Worm (Caenorhabditis elegans) whole organism, L4 larva: ENCODE data around the gene F16B12.4.

Source experiments
- F26F4.8 ChIP-seq: fragments of 200-800 bp; sonication (Bioruptor generic); conservative IDR thresholded peaks from 2 replicates; pipeline ENCODE4 v1.3.6; 2022; ENCODE audit warnings: missing genetic modification characterization, missing compliant biosample characterization
- F49E8.2 ChIP-seq: sonication (generic microtip); optimal IDR thresholded peaks from 2 replicates; lab custom pipeline; 2016; ENCODE audit warnings: missing compliant biosample characterization, mild to moderate bottlenecking, missing genetic modification characterization, borderline replicate concordance
- R02D3.7 ChIP-seq: fragments of 150-350 bp; sonication (generic microtip); optimal IDR thresholded peaks from 3 replicates; lab custom pipeline; 2014; ENCODE audit warnings: missing biosample characterization, missing genetic modification characterization
- Y105C5A.15 ChIP-seq: fragments of 200-800 bp; sonication (Bioruptor generic); IDR thresholded peaks from 2 replicates; pipeline ENCODE4 v1.3.6; 2022; ENCODE audit warnings: missing genetic modification characterization, missing compliant biosample characterization
- ama-1 ChIP-seq: fragments of 150-350 bp; optimal IDR thresholded peaks from 2 replicates; lab custom pipeline; 2014; ENCODE audit warnings: inconsistent platforms, mixed read lengths
- ceh-20 ChIP-seq: fragments of 200-800 bp; sonication (Bioruptor generic); IDR thresholded peaks from 2 replicates; pipeline ENCODE4 v1.3.6; 2022; ENCODE audit warnings: missing genetic modification reagents, missing genetic modification characterization, missing compliant biosample characterization
- ceh-32 ChIP-seq: sonication (generic microtip); optimal IDR thresholded peaks from 2 replicates; lab custom pipeline; 2016; ENCODE audit warnings: mild to moderate bottlenecking, missing genetic modification characterization, missing compliant biosample characterization; ENCODE audit not compliant: poor library complexity
- ceh-44 ChIP-seq: fragments of 200-800 bp; sonication (Bioruptor generic); IDR thresholded peaks from 2 replicates; pipeline ENCODE4 v1.3.6; 2022; ENCODE audit warnings: missing genetic modification reagents, missing genetic modification characterization, missing compliant biosample characterization
- ceh-82 ChIP-seq: sonication (generic microtip); optimal IDR thresholded peaks from 2 replicates; lab custom pipeline; 2017; ENCODE audit warnings: missing biosample characterization, missing genetic modification characterization
- daf-16 ChIP-seq, 3 experiments: sonication (generic microtip); optimal IDR thresholded peaks; 2 replicates each; lab custom pipeline; 2016 to 2017; ENCODE audit warnings: missing genetic modification characterization in 3 of 3, missing genetic modification reagents in 3 of 3, mild to moderate bottlenecking in 2 of 3, missing compliant biosample characterization in 2 of 3, missing biosample characterization in 1 of 3, moderate library complexity in 1 of 3
- daf-8 ChIP-seq: fragments of 200-800 bp; sonication (Bioruptor generic); IDR thresholded peaks from 2 replicates; pipeline ENCODE4 v1.3.6; 2022; ENCODE audit warnings: missing genetic modification characterization, missing compliant biosample characterization
- dmd-6 ChIP-seq: fragments of 200-800 bp; sonication (Bioruptor generic); IDR thresholded peaks from 2 replicates; pipeline ENCODE4 v1.3.6; 2022; ENCODE audit warnings: missing genetic modification reagents, missing genetic modification characterization, missing compliant biosample characterization
- dmd-8 ChIP-seq: fragments of 200-800 bp; sonication (Bioruptor generic); IDR thresholded peaks from 2 replicates; pipeline ENCODE4 v1.3.6; 2022; ENCODE audit warnings: missing genetic modification characterization, missing compliant biosample characterization
- dve-1 ChIP-seq: sonication (generic microtip); optimal IDR thresholded peaks from 2 replicates; lab custom pipeline; 2017; ENCODE audit warnings: antibody characterized with exemption, mild to moderate bottlenecking, missing genetic modification characterization, missing compliant biosample characterization; ENCODE audit not compliant: insufficient read depth
- egl-27 ChIP-seq: sonication (generic microtip); optimal IDR thresholded peaks from 3 replicates; lab custom pipeline; 2017; ENCODE audit warnings: missing biosample characterization, missing genetic modification reagents, missing genetic modification characterization
- fkh-10 ChIP-seq: fragments of 150-350 bp; optimal IDR thresholded peaks from 2 replicates; lab custom pipeline; 2014; ENCODE audit warnings: missing biosample characterization, missing genetic modification reagents, missing genetic modification characterization
- gei-8 ChIP-seq: fragments of 200-800 bp; sonication (Bioruptor generic); optimal IDR thresholded peaks from 2 replicates; lab custom pipeline; 2018; ENCODE audit warnings: mild to moderate bottlenecking, missing genetic modification characterization, missing compliant biosample characterization
- hlh-11 ChIP-seq: fragments of 200-800 bp; sonication (Bioruptor generic); optimal IDR thresholded peaks from 2 replicates; lab custom pipeline; 2018; ENCODE audit warnings: mild to moderate bottlenecking, missing genetic modification characterization, missing compliant biosample characterization
- lim-7 ChIP-seq: fragments of 200-800 bp; sonication (Bioruptor generic); IDR thresholded peaks from 2 replicates; pipeline ENCODE4 v1.3.6; 2022; ENCODE audit warnings: missing genetic modification characterization, missing compliant biosample characterization
- lin-13 ChIP-seq: fragments of 150-350 bp; optimal IDR thresholded peaks from 2 replicates; lab custom pipeline; 2014; ENCODE audit warnings: missing biosample characterization, missing genetic modification reagents, missing genetic modification characterization
- lin-38 ChIP-seq: fragments of 200-800 bp; sonication (Bioruptor generic); IDR thresholded peaks from 2 replicates; pipeline ENCODE4 v1.3.6; 2022; ENCODE audit warnings: missing genetic modification reagents, missing genetic modification characterization, missing compliant biosample characterization
- lin-39 ChIP-seq: fragments of 150-350 bp; optimal IDR thresholded peaks from 2 replicates; lab custom pipeline; 2014; ENCODE audit warnings: missing biosample characterization, missing genetic modification reagents, missing genetic modification characterization
- madf-9 ChIP-seq: fragments of 200-800 bp; sonication (Bioruptor generic); conservative IDR thresholded peaks from 2 replicates; pipeline ENCODE4 v1.3.6; 2022; ENCODE audit warnings: missing genetic modification reagents, missing genetic modification characterization, missing compliant biosample characterization
- mep-1 ChIP-seq: fragments of 150-350 bp; sonication (generic microtip); optimal IDR thresholded peaks from 3 replicates; lab custom pipeline; 2014; ENCODE audit warnings: missing biosample characterization, missing genetic modification characterization
- mes-2 ChIP-seq: sonication (generic microtip); optimal IDR thresholded peaks from 2 replicates; lab custom pipeline; 2016; ENCODE audit warnings: missing genotype, mild to moderate bottlenecking, missing genetic modification characterization, missing compliant biosample characterization; ENCODE audit not compliant: poor library complexity, severe bottlenecking
- mxl-3 ChIP-seq: fragments of 200-800 bp; sonication (Bioruptor generic); optimal IDR thresholded peaks from 2 replicates; lab custom pipeline; 2018; ENCODE audit warnings: mild to moderate bottlenecking, missing genetic modification characterization, missing compliant biosample characterization
- nhr-102 ChIP-seq: sonication (generic microtip); optimal IDR thresholded peaks from 2 replicates; lab custom pipeline; 2016; ENCODE audit warnings: mild to moderate bottlenecking, missing genetic modification characterization, moderate library complexity, missing compliant biosample characterization
- nhr-111 ChIP-seq: fragments of 200-800 bp; sonication (Bioruptor generic); optimal IDR thresholded peaks from 2 replicates; lab custom pipeline; 2018; ENCODE audit warnings: mild to moderate bottlenecking, missing genetic modification characterization, missing compliant biosample characterization
- nhr-28 ChIP-seq: fragments of 150-350 bp; optimal IDR thresholded peaks from 2 replicates; lab custom pipeline; 2014; ENCODE audit warnings: missing biosample characterization, missing genetic modification characterization
- nhr-41 ChIP-seq: fragments of 200-800 bp; sonication (Bioruptor generic); IDR thresholded peaks from 2 replicates; pipeline ENCODE4 v1.3.6; 2022; ENCODE audit warnings: missing genetic modification reagents, missing genetic modification characterization, missing compliant biosample characterization
- nhr-42 ChIP-seq: fragments of 200-800 bp; sonication (Bioruptor generic); IDR thresholded peaks from 2 replicates; pipeline ENCODE4 v1.3.6; 2022; ENCODE audit warnings: missing genetic modification characterization, missing compliant biosample characterization
- nhr-48 ChIP-seq: sonication (generic microtip); optimal IDR thresholded peaks from 2 replicates; lab custom pipeline; 2016; ENCODE audit warnings: mild to moderate bottlenecking, missing genetic modification characterization, missing compliant biosample characterization
- nhr-77 ChIP-seq: fragments of 150-350 bp; optimal IDR thresholded peaks from 2 replicates; lab custom pipeline; 2014; ENCODE audit warnings: missing biosample characterization, missing genetic modification characterization
- php-3 ChIP-seq: fragments of 200-800 bp; sonication (Bioruptor generic); IDR thresholded peaks from 2 replicates; pipeline ENCODE4 v1.3.6; 2022; ENCODE audit warnings: missing genetic modification reagents, missing genetic modification characterization, missing compliant biosample characterization
- pqm-1 ChIP-seq: sonication (generic microtip); optimal IDR thresholded peaks from 2 replicates; lab custom pipeline; 2017; ENCODE audit warnings: missing biosample characterization, missing genetic modification characterization
- saeg-2 ChIP-seq: fragments of 200-800 bp; sonication (Bioruptor generic); IDR thresholded peaks from 2 replicates; pipeline ENCODE4 v1.3.6; 2022; ENCODE audit warnings: missing genetic modification reagents, missing genetic modification characterization, missing compliant biosample characterization
- skn-1 ChIP-seq: fragments of 150-350 bp; optimal IDR thresholded peaks from 2 replicates; lab custom pipeline; 2014; ENCODE audit warnings: missing biosample characterization, missing genetic modification characterization
- spr-3 ChIP-seq: fragments of 200-800 bp; sonication (Bioruptor generic); optimal IDR thresholded peaks from 2 replicates; lab custom pipeline; 2018; ENCODE audit warnings: mild to moderate bottlenecking, missing genetic modification characterization, missing compliant biosample characterization
- tag-97 ChIP-seq: fragments of 200-800 bp; sonication (Bioruptor generic); IDR thresholded peaks from 2 replicates; pipeline ENCODE4 v1.3.6; 2022; ENCODE audit warnings: missing genetic modification characterization, missing compliant biosample characterization
- tra-1 ChIP-seq: fragments of 200-800 bp; sonication (Bioruptor generic); IDR thresholded peaks from 2 replicates; pipeline ENCODE4 v1.3.6; 2022; ENCODE audit warnings: missing genetic modification reagents, missing genetic modification characterization, missing compliant biosample characterization
- vab-7 ChIP-seq: fragments of 200-800 bp; sonication (Bioruptor generic); IDR thresholded peaks from 2 replicates; pipeline ENCODE4 v1.3.6; 2022; ENCODE audit warnings: missing genetic modification reagents, missing genetic modification characterization, missing compliant biosample characterization
- zfp-2 ChIP-seq: sonication (generic microtip); optimal IDR thresholded peaks from 2 replicates; lab custom pipeline; 2016; ENCODE audit warnings: mild to moderate bottlenecking, missing genetic modification characterization, missing compliant biosample characterization
- zip-2 ChIP-seq: fragments of 150-350 bp; optimal IDR thresholded peaks from 2 replicates; lab custom pipeline; 2014; ENCODE audit warnings: missing biosample characterization, missing genetic modification characterization
- ztf-11 ChIP-seq: fragments of 150-350 bp; optimal IDR thresholded peaks from 2 replicates; lab custom pipeline; 2014; ENCODE audit warnings: missing biosample characterization, missing genetic modification characterization

Gene F16B12.4

DNA sequence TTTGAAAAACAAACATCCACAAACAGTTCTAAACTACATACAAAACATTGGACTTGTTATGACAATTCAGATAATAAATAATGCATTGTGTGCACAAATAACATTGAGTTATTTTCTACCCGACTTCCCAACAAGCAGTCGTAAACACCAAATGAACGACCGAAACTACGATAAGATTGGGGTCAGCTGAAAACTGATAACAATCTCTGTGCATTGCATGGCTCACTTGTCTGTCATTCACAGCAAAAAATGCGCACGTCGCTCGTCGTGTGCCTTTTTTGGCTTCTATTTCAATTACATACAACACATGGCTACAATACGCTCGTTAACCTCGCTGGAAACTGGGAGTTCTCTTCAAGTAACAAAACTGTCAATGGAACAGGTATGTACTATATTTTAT is 27.5 kb downstream of the F16B12.4 start, which contains the start of gene C33G3.4:
C33G3.4 (plus strand) TSS at position 213 of the 400 bp plus-strand sequence.
- peak; percentile 53 for TF ChIP-seq nhr-48 (tag; lab: Kevin White, UChicago)
- peak; percentile 89 for TF ChIP-seq nhr-28 (tag; lab: Kevin White, UChicago)
- no peak for TF ChIP-seq ceh-32 (tag; lab: Kevin White, UChicago)
- TF ChIP-seq mxl-3, result peak; percentile 64
- TF ChIP-seq nhr-102 (tag; lab: Kevin White, UChicago), result peak; percentile 60
- TF ChIP-seq ama-1 (lab: Kevin White, UChicago), result no peak
- no peak for TF ChIP-seq lim-7
- TF ChIP-seq dve-1 (tag; lab: Kevin White, UChicago), result peak; percentile 76
- TF ChIP-seq nhr-42 (GFP tag; lab: Robert Waterston, UW), result no peak
- TF ChIP-seq Y105C5A.15 (GFP tag; lab: Robert Waterston, UW), result no peak
- TF ChIP-seq nhr-77 (tag; lab: Kevin White, UChicago), result peak; percentile 41
- no peak for TF ChIP-seq skn-1 (tag; lab: Kevin White, UChicago)
- no peak for TF ChIP-seq vab-7 (GFP tag; lab: Robert Waterston, UW)
- no peak for TF ChIP-seq egl-27 (tag; lab: Kevin White, UChicago)
- TF ChIP-seq dmd-6 (GFP tag; lab: Robert Waterston, UW), result peak; percentile 95
- peak; percentile 94 for TF ChIP-seq hlh-11 (tag; lab: Kevin White, UChicago)
- TF ChIP-seq lin-39 (tag; lab: Kevin White, UChicago), result no peak
- TF ChIP-seq tra-1 (GFP tag; lab: Robert Waterston, UW), result peak; percentile 92
- TF ChIP-seq php-3 (GFP tag; lab: Robert Waterston, UW), result peak; percentile 95
- no peak for TF ChIP-seq lin-13 (GFP tag; lab: Kevin White, UChicago)
- no peak for TF ChIP-seq R02D3.7 (tag; lab: Kevin White, UChicago)
- no peak for TF ChIP-seq ceh-44
- peak in 1 of 2 experiments; percentile 32 for TF ChIP-seq daf-16 (GFP tag; optimal IDR thresholded peaks at IDR 0.05; lab: Kevin White, UChicago)
- TF ChIP-seq daf-16 (tag; optimal IDR thresholded peaks at IDR 0.05; lab: Kevin White, UChicago), result peak; percentile 98
- peak; percentile 86 for TF ChIP-seq pqm-1 (tag; lab: Kevin White, UChicago)
- TF ChIP-seq nhr-41, result peak; percentile 93; the same call in 1 of the 2 replicates
- no peak for TF ChIP-seq spr-3 (GFP tag; lab: Kevin White, UChicago)
- TF ChIP-seq ceh-20, result peak; percentile 75
- TF ChIP-seq tag-97 (GFP tag; lab: Robert Waterston, UW), result no peak
- TF ChIP-seq dmd-8 (GFP tag; lab: Robert Waterston, UW), result no peak
- 0 out of 2 replicates have a peak, but pooled peaks have one; percentile 45 for TF ChIP-seq saeg-2 (GFP tag; lab: Robert Waterston, UW)
- TF ChIP-seq fkh-10 (GFP tag; lab: Kevin White, UChicago), result no peak
- no peak for TF ChIP-seq zfp-2
- no peak for TF ChIP-seq madf-9 (GFP tag; lab: Robert Waterston, UW)

DNA sequence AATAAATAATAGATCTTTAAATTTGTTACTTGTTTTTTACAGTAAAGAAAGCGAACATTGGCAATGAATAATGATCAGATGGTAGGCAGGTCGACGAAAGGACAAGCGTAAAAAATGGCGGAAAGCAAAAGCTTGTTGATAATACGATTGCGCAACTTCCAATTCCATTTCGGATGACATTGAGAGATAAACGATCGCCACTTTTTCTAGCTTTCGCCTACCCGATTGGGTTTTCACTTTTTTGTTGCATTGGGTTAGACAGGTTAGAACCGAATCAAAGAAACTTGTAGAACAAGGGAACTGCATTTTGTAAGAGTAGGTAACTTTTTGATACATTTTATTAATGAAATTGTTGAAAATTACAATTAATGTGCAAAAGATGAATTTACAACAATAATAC is 28.9 kb downstream of the F16B12.4 start:
- TF ChIP-seq nhr-77 (tag; lab: Kevin White, UChicago) (no peak), ztf-11 (tag; lab: Kevin White, UChicago) (no peak), hlh-11 (tag; lab: Kevin White, UChicago) (no peak), ceh-82 (no peak), mes-2 (no peak), gei-8 (GFP tag; lab: Kevin White, UChicago) (no peak), lin-38 (GFP tag; lab: Robert Waterston, UW) (no peak), F26F4.8 (GFP tag; lab: Robert Waterston, UW) (no peak), zip-2 (tag; lab: Kevin White, UChicago) (no peak), F49E8.2 (tag; lab: Kevin White, UChicago) (no peak), daf-8 (GFP tag; lab: Robert Waterston, UW) (no peak), mep-1 (tag; lab: Kevin White, UChicago) (no peak), nhr-111 (GFP tag; lab: Kevin White, UChicago) (no peak)
